Worm (Caenorhabditis elegans) whole organism, L3 larva: ENCODE data around the gene C02F5.2.

Experiments
- R02D3.7 ChIP-seq: fragments of 150-350 bp; optimal IDR thresholded peaks from 2 replicates; lab custom pipeline; 2014; ENCODE audit warnings: missing biosample characterization, missing genetic modification characterization
- ZK546.5 ChIP-seq: sonication (generic microtip); optimal IDR thresholded peaks from 2 replicates; lab custom pipeline; 2017; ENCODE audit warnings: missing biosample characterization, missing genetic modification characterization
- aly-2 ChIP-seq: fragments of 150-350 bp; optimal IDR thresholded peaks from 2 replicates; lab custom pipeline; 2014; ENCODE audit warnings: missing biosample characterization, missing genetic modification characterization
- ama-1 ChIP-seq: fragments of 150-350 bp; optimal IDR thresholded peaks from 2 replicates; lab custom pipeline; 2018
- ceh-16 ChIP-seq: sonication (generic microtip); optimal IDR thresholded peaks from 2 replicates; lab custom pipeline; 2017; ENCODE audit warnings: missing biosample characterization, missing genetic modification characterization
- ceh-82 ChIP-seq: fragments of 150-350 bp; optimal IDR thresholded peaks from 2 replicates; lab custom pipeline; 2014; ENCODE audit warnings: missing biosample characterization, missing genetic modification characterization
- ceh-9 ChIP-seq: sonication (generic microtip); optimal IDR thresholded peaks from 2 replicates; lab custom pipeline; 2018; ENCODE audit warnings: missing biosample characterization, missing genetic modification characterization
- daf-12 ChIP-seq: fragments of 150-350 bp; optimal IDR thresholded peaks from 2 replicates; lab custom pipeline; 2014; ENCODE audit warnings: missing biosample characterization, missing genetic modification reagents, missing genetic modification characterization
- elt-1 ChIP-seq: fragments of 150-350 bp; optimal IDR thresholded peaks from 2 replicates; lab custom pipeline; 2014; ENCODE audit warnings: missing biosample characterization, missing genetic modification characterization
- elt-2 ChIP-seq: sonication (generic microtip); optimal IDR thresholded peaks from 2 replicates; lab custom pipeline; 2016; ENCODE audit warnings: missing genetic modification reagents, mild to moderate bottlenecking, missing genetic modification characterization, missing compliant biosample characterization
- elt-3 ChIP-seq, 3 experiments: fragments of 150-350 bp in 1 of 3; sonication (generic microtip) in 2 of 3; optimal IDR thresholded peaks; 2 replicates in 2 of 3; 4 replicates in 1 of 3; lab custom pipeline; 2014 to 2017; ENCODE audit warnings: missing biosample characterization in 3 of 3, missing genetic modification characterization in 3 of 3
- eor-1 ChIP-seq, 2 experiments: fragments of 150-350 bp; optimal IDR thresholded peaks; 2 replicates each; lab custom pipeline; 2014 to 2018; ENCODE audit warnings: missing biosample characterization in 2 of 2, missing genetic modification characterization in 2 of 2
- fkh-10 ChIP-seq: sonication (generic microtip); optimal IDR thresholded peaks from 2 replicates; lab custom pipeline; 2017; ENCODE audit warnings: missing biosample characterization, missing genetic modification reagents, missing genetic modification characterization
- fkh-2 ChIP-seq: fragments of 150-350 bp; optimal IDR thresholded peaks from 2 replicates; lab custom pipeline; 2014; ENCODE audit warnings: missing biosample characterization, missing genetic modification reagents, missing genetic modification characterization
- fos-1 ChIP-seq: fragments of 150-350 bp; optimal IDR thresholded peaks from 2 replicates; lab custom pipeline; 2014; ENCODE audit warnings: missing biosample characterization, missing genetic modification characterization
- hmg-11 ChIP-seq: sonication (generic microtip); optimal IDR thresholded peaks from 2 replicates; lab custom pipeline; 2016; ENCODE audit warnings: missing genetic modification characterization, missing compliant biosample characterization
- jun-1 ChIP-seq: fragments of 150-350 bp; optimal IDR thresholded peaks from 2 replicates; lab custom pipeline; 2014; ENCODE audit warnings: missing biosample characterization, missing genetic modification reagents, missing genetic modification characterization
- lin-15B ChIP-seq: fragments of 150-350 bp; optimal IDR thresholded peaks from 2 replicates; lab custom pipeline; 2014; ENCODE audit warnings: missing biosample characterization, missing genetic modification characterization
- lin-39 ChIP-seq: fragments of 150-350 bp; optimal IDR thresholded peaks from 2 replicates; lab custom pipeline; 2018; ENCODE audit warnings: missing biosample characterization, missing genetic modification reagents, missing genetic modification characterization
- lsy-12 ChIP-seq: sonication (generic microtip); optimal IDR thresholded peaks from 2 replicates; lab custom pipeline; 2016; ENCODE audit warnings: mild to moderate bottlenecking, missing genetic modification characterization, missing compliant biosample characterization
- mml-1 ChIP-seq: fragments of 150-350 bp; sonication (generic microtip); optimal IDR thresholded peaks from 3 replicates; lab custom pipeline; 2014; ENCODE audit warnings: missing biosample characterization, missing genetic modification characterization
- nfya-1 ChIP-seq: sonication (generic microtip); optimal IDR thresholded peaks from 2 replicates; lab custom pipeline; 2017; ENCODE audit warnings: missing genetic modification characterization, mild to moderate bottlenecking, missing compliant biosample characterization, antibody characterized with exemption, moderate library complexity; ENCODE audit not compliant: insufficient read depth
- nhr-11 ChIP-seq: fragments of 150-350 bp; optimal IDR thresholded peaks from 2 replicates; lab custom pipeline; 2014; ENCODE audit warnings: missing biosample characterization, missing genetic modification characterization
- nhr-12 ChIP-seq: fragments of 150-350 bp; optimal IDR thresholded peaks from 2 replicates; lab custom pipeline; 2014; ENCODE audit warnings: missing biosample characterization, missing genetic modification characterization
- nhr-23 ChIP-seq: fragments of 150-350 bp; optimal IDR thresholded peaks from 2 replicates; lab custom pipeline; 2014; ENCODE audit warnings: missing biosample characterization, missing genetic modification reagents, missing genetic modification characterization
- nhr-237 ChIP-seq: fragments of 150-350 bp; optimal IDR thresholded peaks from 2 replicates; lab custom pipeline; 2014; ENCODE audit warnings: missing biosample characterization, missing genetic modification characterization
- nhr-25 ChIP-seq: sonication (generic microtip); optimal IDR thresholded peaks from 2 replicates; lab custom pipeline; 2017; ENCODE audit warnings: missing biosample characterization, missing genetic modification characterization
- nhr-67 ChIP-seq: fragments of 150-350 bp; optimal IDR thresholded peaks from 2 replicates; lab custom pipeline; 2014; ENCODE audit warnings: missing biosample characterization, missing genetic modification characterization
- nhr-77 ChIP-seq: fragments of 150-350 bp; optimal IDR thresholded peaks from 2 replicates; lab custom pipeline; 2014; ENCODE audit warnings: missing biosample characterization, missing genetic modification characterization
- pha-4 ChIP-seq: fragments of 150-350 bp; optimal IDR thresholded peaks from 2 replicates; lab custom pipeline; 2014; ENCODE audit warnings: missing biosample characterization, missing genetic modification reagents, missing genetic modification characterization
- pqm-1 ChIP-seq: fragments of 150-350 bp; optimal IDR thresholded peaks from 2 replicates; lab custom pipeline; 2017; ENCODE audit warnings: missing biosample characterization, missing genetic modification characterization, inconsistent platforms
- skn-1 ChIP-seq: fragments of 150-350 bp; optimal IDR thresholded peaks from 2 replicates; lab custom pipeline; 2014; ENCODE audit warnings: missing biosample characterization, missing genetic modification characterization
- tbx-2 ChIP-seq: sonication (generic microtip); optimal IDR thresholded peaks from 2 replicates; lab custom pipeline; 2016; ENCODE audit warnings: mild to moderate bottlenecking, missing genetic modification characterization, missing compliant biosample characterization
- unc-39 ChIP-seq: sonication (generic microtip); optimal IDR thresholded peaks from 4 replicates; lab custom pipeline; 2017; ENCODE audit warnings: missing biosample characterization, missing genetic modification characterization
- zag-1 ChIP-seq: fragments of 150-350 bp; optimal IDR thresholded peaks from 2 replicates; lab custom pipeline; 2014; ENCODE audit warnings: missing biosample characterization, missing genetic modification characterization
- ztf-4 ChIP-seq: fragments of 150-350 bp; optimal IDR thresholded peaks from 2 replicates; lab custom pipeline; 2014; ENCODE audit warnings: missing biosample characterization, missing genetic modification characterization

The C02F5.2 gene

ce11 chrIII:8239325-8239724 is 10.1 kb upstream of the C02F5.2 start, which contains the start of gene tsp-1:
TSS of gene tsp-1 (minus strand) at chrIII:8239423.
- TF ChIP-seq ceh-82 (no peak), elt-2 (tag; lab: Kevin White, UChicago) (peak; percentile 35), pqm-1 (peak; percentile 39), unc-39 (no peak), pha-4 (peak; percentile 21), ztf-4 (no peak), fos-1 (tag; lab: Kevin White, UChicago) (no peak), ceh-16 (tag; lab: Kevin White, UChicago) (no peak)

ce11 chrIII:8240247-8240646 is 9.2 kb upstream of the C02F5.2 start:
- TF ChIP-seq pqm-1 (peak; percentile 83), elt-2 (tag; lab: Kevin White, UChicago) (peak; percentile 57), ceh-16 (tag; lab: Kevin White, UChicago) (no peak), nfya-1 (tag; lab: Kevin White, UChicago) (no peak)

ce11 chrIII:8240948-8241347 is 8.5 kb upstream of the C02F5.2 start:
- TF ChIP-seq daf-12 (tag; lab: Kevin White, UChicago) = no peak
- no peak for TF ChIP-seq nhr-25 (tag; lab: Kevin White, UChicago)
- no peak for TF ChIP-seq skn-1 (tag; lab: Kevin White, UChicago)
- TF ChIP-seq nhr-237 (tag; lab: Kevin White, UChicago) = no peak
- TF ChIP-seq eor-1 (tag; optimal IDR thresholded peaks at IDR 0.05; lab: Kevin White, UChicago) = no peak
- no peak for TF ChIP-seq lin-15B (tag; lab: Kevin White, UChicago)
- no peak for TF ChIP-seq lin-39 (tag; lab: Kevin White, UChicago)
- TF ChIP-seq fos-1 (tag; lab: Kevin White, UChicago) = no peak
- no peak for TF ChIP-seq ceh-16 (tag; lab: Kevin White, UChicago)
- TF ChIP-seq elt-3 (tag; optimal IDR thresholded peaks at IDR 0.05; lab: Kevin White, UChicago) = no peak
- no peak for TF ChIP-seq pqm-1
- no peak for TF ChIP-seq elt-2 (tag; lab: Kevin White, UChicago)
- TF ChIP-seq nhr-77 (tag; lab: Kevin White, UChicago) = no peak

ce11 chrIII:8242809-8243208 is 6.6 kb upstream of the C02F5.2 start, which contains the start of gene C02F5.12:
TSS of gene C02F5.12 (minus strand) at chrIII:8243029.
- TF ChIP-seq nfya-1 (tag; lab: Kevin White, UChicago) (peak; percentile 59), hmg-11 (tag; lab: Kevin White, UChicago) (peak; percentile 24), pqm-1 (peak; percentile 22), nhr-23 (peak; percentile 17), ama-1 (peak; percentile 80), ZK546.5 (tag; lab: Kevin White, UChicago) (no peak), tbx-2 (no peak), lsy-12 (peak; percentile 4), pha-4 (peak; percentile 72), elt-2 (tag; lab: Kevin White, UChicago) (peak; percentile 43), nhr-25 (tag; lab: Kevin White, UChicago) (peak; percentile 26), elt-1 (no peak)

- TF ChIP-seq nhr-67 (tag; lab: Kevin White, UChicago) = no peak
- peak; percentile 27 for TF ChIP-seq lin-15B (tag; lab: Kevin White, UChicago)
- no peak for TF ChIP-seq hmg-11 (tag; lab: Kevin White, UChicago)
- no peak for TF ChIP-seq elt-2 (tag; lab: Kevin White, UChicago)
- TF ChIP-seq aly-2 = no peak
- no peak for TF ChIP-seq jun-1 (tag; lab: Kevin White, UChicago)
- peak; percentile 5 for TF ChIP-seq pha-4
- no peak for TF ChIP-seq tbx-2
- TF ChIP-seq fkh-10 (GFP tag; lab: Kevin White, UChicago) = no peak
- no peak for TF ChIP-seq R02D3.7 (tag; lab: Kevin White, UChicago)
- no peak for TF ChIP-seq ceh-9 (tag; lab: Kevin White, UChicago)
- TF ChIP-seq mml-1 (tag; lab: Kevin White, UChicago) = no peak
- no peak for TF ChIP-seq ama-1
- no peak for TF ChIP-seq ZK546.5 (tag; lab: Kevin White, UChicago)
- TF ChIP-seq ztf-4 = no peak
- TF ChIP-seq ceh-16 (tag; lab: Kevin White, UChicago) = no peak
- TF ChIP-seq elt-1 = no peak
- TF ChIP-seq nhr-237 (tag; lab: Kevin White, UChicago) = no peak
- peak; percentile 36 for TF ChIP-seq nfya-1 (tag; lab: Kevin White, UChicago)
- TF ChIP-seq nhr-12 (tag; lab: Kevin White, UChicago) = no peak
- no peak for TF ChIP-seq nhr-11 (tag; lab: Kevin White, UChicago)
- no peak for TF ChIP-seq fkh-2
- TF ChIP-seq skn-1 (tag; lab: Kevin White, UChicago) = peak; percentile 44
- no peak for TF ChIP-seq lin-39 (tag; lab: Kevin White, UChicago)
- TF ChIP-seq zag-1 (tag; lab: Kevin White, UChicago) = no peak
- TF ChIP-seq, all 47 proteins: peak for 4
Observed at ce11 chrIII:8244052-8244451, 5.4 kb upstream of the C02F5.2 start, which contains the start of the genes pbs-6 and cids-1. TSS of gene pbs-6 (minus strand) at chrIII:8244092. TSS of gene cids-1 (plus strand) at chrIII:8244445.
